Worm (Caenorhabditis elegans) whole organism, L1 larva: ENCODE data around the gene emb-1.

Experiments
- dpl-1 ChIP-seq, 3 experiments: fragments of 150-350 bp in 2 of 3; sonication (generic microtip) in 1 of 3; optimal IDR thresholded peaks; 2 replicates each; lab custom pipeline; 2014 to 2017; ENCODE audit warnings: missing biosample characterization in 3 of 3, missing genetic modification characterization in 3 of 3, missing genetic modification reagents in 3 of 3
- elt-2 ChIP-seq: sonication (generic microtip); optimal IDR thresholded peaks from 2 replicates; lab custom pipeline; 2016; ENCODE audit warnings: missing genetic modification characterization, mild to moderate bottlenecking, inconsistent platforms, missing compliant biosample characterization, missing genetic modification reagents
- elt-3 ChIP-seq, 6 experiments: fragments of 150-350 bp in 1 of 6; sonication (generic microtip); optimal IDR thresholded peaks; 2 replicates each; lab custom pipeline; 2017 to 2018; ENCODE audit warnings: missing biosample characterization in 6 of 6, missing genetic modification characterization in 6 of 6, inconsistent platforms in 1 of 6
- ets-5 ChIP-seq: fragments of 200-800 bp; sonication (Bioruptor generic); IDR thresholded peaks from 2 replicates; pipeline ENCODE4 v1.3.6; 2022; ENCODE audit warnings: missing genetic modification characterization, missing compliant biosample characterization
- fos-1 ChIP-seq: fragments of 150-350 bp; optimal IDR thresholded peaks from 2 replicates; lab custom pipeline; 2014; ENCODE audit warnings: missing biosample characterization, missing genetic modification characterization
- nhr-11 ChIP-seq: fragments of 150-350 bp; optimal IDR thresholded peaks from 2 replicates; lab custom pipeline; 2014; ENCODE audit warnings: missing biosample characterization, missing genetic modification characterization
- nhr-12 ChIP-seq: sonication (generic microtip); optimal IDR thresholded peaks from 2 replicates; lab custom pipeline; 2017; ENCODE audit warnings: missing biosample characterization, missing genetic modification characterization
- unc-130 ChIP-seq: fragments of 150-350 bp; optimal IDR thresholded peaks from 2 replicates; lab custom pipeline; 2017; ENCODE audit warnings: missing biosample characterization, missing genetic modification characterization, inconsistent platforms
- unc-62 ChIP-seq: fragments of 150-350 bp; optimal IDR thresholded peaks from 2 replicates; lab custom pipeline; 2014; ENCODE audit warnings: missing biosample characterization, missing genetic modification reagents, missing genetic modification characterization
- zag-1 ChIP-seq: fragments of 150-350 bp; optimal IDR thresholded peaks from 2 replicates; lab custom pipeline; 2014; ENCODE audit warnings: missing biosample characterization, missing genetic modification characterization
- ztf-11 ChIP-seq, 2 experiments: sonication (generic microtip); optimal IDR thresholded peaks; 2 replicates each; lab custom pipeline; 2016 to 2017; ENCODE audit warnings: missing genetic modification characterization in 2 of 2, missing biosample characterization in 1 of 2, missing compliant biosample characterization in 1 of 2

DNA sequence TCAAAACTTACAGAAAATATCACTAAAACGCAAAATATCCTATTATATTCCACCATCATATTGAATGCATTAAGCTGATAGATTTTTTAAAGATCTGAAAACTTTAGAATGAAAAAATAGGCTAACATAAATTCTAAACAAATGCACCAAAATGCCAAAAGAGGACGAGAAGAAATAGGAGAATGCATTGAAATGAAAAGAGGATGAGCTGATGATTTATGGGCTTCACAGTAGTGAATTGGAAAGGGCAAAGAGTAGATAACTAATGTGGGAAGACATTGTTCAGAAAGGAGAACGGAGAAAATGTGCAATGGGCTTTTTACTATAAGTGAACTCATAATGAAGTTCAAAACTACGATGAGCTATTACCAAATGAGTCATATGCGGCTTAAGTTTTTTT, 44.3 kb downstream of the emb-1 start, which contains the start of gene cutl-19:
- TF ChIP-seq ets-5 (no peak), dpl-1 (GFP tag; optimal IDR thresholded peaks at IDR 0.05; lab: Kevin White, UChicago) (no peak), fos-1 (tag; lab: Kevin White, UChicago) (no peak), nhr-11 (tag; lab: Kevin White, UChicago) (no peak), elt-3 (tag; optimal IDR thresholded peaks at IDR 0.05; lab: Kevin White, UChicago) (no peak), unc-130 (tag; lab: Kevin White, UChicago) (no peak), elt-2 (tag; lab: Kevin White, UChicago) (no peak), nhr-12 (tag; lab: Kevin White, UChicago) (no peak), zag-1 (tag; lab: Kevin White, UChicago) (no peak), ztf-11 (tag; optimal IDR thresholded peaks at IDR 0.05; lab: Kevin White, UChicago) (no peak), unc-62 (GFP tag; lab: Kevin White, UChicago) (no peak)
